Fruit fly (Drosophila melanogaster) whole organism, embryonic: ENCODE results near the gene Pi3K68D.

Source experiments
- Bteb2 ChIP-seq: fragments of 200-800 bp; sonication (Bioruptor generic); optimal IDR thresholded peaks from 2 replicates; lab custom pipeline; 2016; ENCODE audit warnings: missing biosample characterization, missing genetic modification characterization
- CG10565 ChIP-seq: fragments of 200-800 bp; sonication (Bioruptor generic); optimal IDR thresholded peaks from 3 replicates; lab custom pipeline; 2016; ENCODE audit warnings: missing biosample characterization, mild to moderate bottlenecking, missing genetic modification characterization
- CG10959 ChIP-seq: fragments of 200-800 bp; sonication (Bioruptor generic); IDR thresholded peaks from 2 replicates; pipeline ENCODE4 v1.3.6; 2022; ENCODE audit warnings: missing biosample characterization, missing genetic modification characterization
- CG11247 ChIP-seq: fragments of 200-800 bp; sonication (Bioruptor generic); IDR thresholded peaks from 2 replicates; pipeline ENCODE4 v1.3.6; 2022; ENCODE audit warnings: missing biosample characterization, missing genetic modification characterization
- CG11695 ChIP-seq: fragments of 200-800 bp; sonication (Bioruptor generic); IDR thresholded peaks from 3 replicates; pipeline ENCODE4 v1.3.6; 2022; ENCODE audit warnings: missing biosample characterization, missing genetic modification characterization
- CG12236 ChIP-seq: fragments of 200-800 bp; sonication (Bioruptor generic); optimal IDR thresholded peaks from 2 replicates; lab custom pipeline; 2016; ENCODE audit warnings: missing biosample characterization, missing genetic modification characterization
- CG13894 ChIP-seq: fragments of 200-800 bp; sonication (Bioruptor generic); optimal IDR thresholded peaks from 3 replicates; lab custom pipeline; 2018; ENCODE audit warnings: missing biosample characterization, mild to moderate bottlenecking, missing genetic modification characterization, moderate library complexity
- CG14014 ChIP-seq: fragments of 200-800 bp; sonication (Bioruptor generic); IDR thresholded peaks from 2 replicates; pipeline ENCODE4 v1.3.6; 2022; ENCODE audit warnings: missing biosample characterization, missing genetic modification characterization
- CG15514 ChIP-seq: fragments of 200-800 bp; sonication (Bioruptor generic); optimal IDR thresholded peaks from 3 replicates; lab custom pipeline; 2017; ENCODE audit warnings: missing biosample characterization, missing genetic modification characterization, mild to moderate bottlenecking, moderate library complexity, missing genetic modification reagents
- CG1603 ChIP-seq: fragments of 200-800 bp; sonication (Bioruptor generic); optimal IDR thresholded peaks from 2 replicates; lab custom pipeline; 2019; ENCODE audit warnings: missing biosample characterization, mild to moderate bottlenecking, missing genetic modification characterization, moderate library complexity
- CG16863 ChIP-seq: fragments of 200-800 bp; sonication (Bioruptor generic); optimal IDR thresholded peaks from 3 replicates; lab custom pipeline; 2016; ENCODE audit warnings: missing biosample characterization, missing genetic modification characterization
- CG2120 ChIP-seq: fragments of 200-800 bp; sonication (Bioruptor generic); optimal IDR thresholded peaks from 3 replicates; lab custom pipeline; 2016; ENCODE audit warnings: missing biosample characterization, missing genetic modification characterization
- CG3163 ChIP-seq: fragments of 200-800 bp; sonication (Bioruptor generic); optimal IDR thresholded peaks from 3 replicates; lab custom pipeline; 2016; ENCODE audit warnings: missing biosample characterization, missing genetic modification characterization
- CG32532 ChIP-seq: fragments of 200-800 bp; sonication (Bioruptor generic); IDR thresholded peaks from 2 replicates; pipeline ENCODE4 v1.3.6; 2022; ENCODE audit warnings: missing biosample characterization, missing genetic modification characterization
- CG4617 ChIP-seq: fragments of 200-800 bp; sonication (Bioruptor generic); optimal IDR thresholded peaks from 3 replicates; lab custom pipeline; 2016; ENCODE audit warnings: missing biosample characterization, missing genetic modification characterization, borderline replicate concordance
- CG7372 ChIP-seq: fragments of 200-800 bp; sonication (Bioruptor generic); IDR thresholded peaks from 2 replicates; pipeline ENCODE4 v1.3.6; 2022; ENCODE audit warnings: missing biosample characterization, missing genetic modification characterization
- CG7963 ChIP-seq: fragments of 200-800 bp; sonication (Bioruptor generic); IDR thresholded peaks from 3 replicates; pipeline ENCODE4 v1.3.6; 2022; ENCODE audit warnings: missing biosample characterization, missing genetic modification characterization; ENCODE audit not compliant: partially characterized antibody
- CG8388 ChIP-seq: fragments of 200-800 bp; sonication (Bioruptor generic); optimal IDR thresholded peaks from 2 replicates; lab custom pipeline; 2019; ENCODE audit warnings: missing biosample characterization, mild to moderate bottlenecking, missing genetic modification characterization, moderate library complexity
- CG9215 ChIP-seq: fragments of 200-800 bp; sonication (Bioruptor generic); IDR thresholded peaks from 2 replicates; pipeline ENCODE4 v1.3.6; 2022; ENCODE audit warnings: missing biosample characterization, missing genetic modification characterization
- Eip74EF ChIP-seq, 2 experiments: fragments of 200-800 bp in 1 of 2; fragments of >200 bp in 1 of 2; sonication (Bioruptor generic) in 1 of 2; optimal IDR thresholded peaks; 2 replicates each; lab custom pipeline; 2017 to 2019; ENCODE audit warnings: missing biosample characterization in 2 of 2, missing genetic modification characterization in 2 of 2, mild to moderate bottlenecking in 1 of 2, moderate library complexity in 1 of 2
- Fer2 ChIP-seq: fragments of 200-800 bp; sonication (Bioruptor generic); optimal IDR thresholded peaks from 2 replicates; lab custom pipeline; 2018; ENCODE audit warnings: missing biosample characterization, mild to moderate bottlenecking, missing genetic modification characterization, moderate library complexity
- GATAe ChIP-seq: fragments of 200-800 bp; sonication (Bioruptor generic); conservative IDR thresholded peaks from 2 replicates; pipeline ENCODE4 v1.3.6; 2022; ENCODE audit warnings: missing biosample characterization, missing genetic modification characterization
- HHEX ChIP-seq: fragments of 200-800 bp; sonication (Bioruptor generic); optimal IDR thresholded peaks from 3 replicates; lab custom pipeline; 2017; ENCODE audit warnings: missing biosample characterization, mild to moderate bottlenecking, missing genetic modification characterization, missing genetic modification reagents
- Jarid2 ChIP-seq: fragments of 200-800 bp; sonication (Bioruptor generic); optimal IDR thresholded peaks from 3 replicates; lab custom pipeline; 2017; ENCODE audit warnings: mild to moderate bottlenecking, missing biosample characterization, missing genetic modification reagents, missing genetic modification characterization
- Lhr ChIP-seq: fragments of 200-800 bp; sonication (Bioruptor generic); optimal IDR thresholded peaks from 3 replicates; lab custom pipeline; 2017; ENCODE audit warnings: mild to moderate bottlenecking, missing biosample characterization, missing genetic modification reagents, missing genetic modification characterization
- MESR4 ChIP-seq: fragments of 200-800 bp; sonication (Bioruptor generic); optimal IDR thresholded peaks from 2 replicates; lab custom pipeline; 2018; ENCODE audit warnings: missing biosample characterization, mild to moderate bottlenecking, missing genetic modification characterization, moderate library complexity
- Max ChIP-seq: fragments of 200-800 bp; sonication (Bioruptor generic); optimal IDR thresholded peaks from 2 replicates; lab custom pipeline; 2016; ENCODE audit warnings: missing biosample characterization, mild to moderate bottlenecking, missing genetic modification characterization
- Meics ChIP-seq: fragments of 200-800 bp; sonication (Bioruptor generic); optimal IDR thresholded peaks from 2 replicates; lab custom pipeline; 2017; ENCODE audit warnings: missing biosample characterization, mild to moderate bottlenecking, missing genetic modification characterization
- PHDP ChIP-seq: fragments of 200-800 bp; sonication (Bioruptor generic); optimal IDR thresholded peaks from 3 replicates; lab custom pipeline; 2018; ENCODE audit warnings: missing biosample characterization, mild to moderate bottlenecking, missing genetic modification characterization, moderate library complexity
- Side ChIP-seq: fragments of 200-800 bp; sonication (Bioruptor generic); optimal IDR thresholded peaks from 2 replicates; lab custom pipeline; 2016; ENCODE audit warnings: missing biosample characterization, missing genetic modification characterization
- Ssrp ChIP-seq: fragments of 200-800 bp; sonication (Bioruptor generic); optimal IDR thresholded peaks from 2 replicates; lab custom pipeline; 2018; ENCODE audit warnings: missing biosample characterization, mild to moderate bottlenecking, missing genetic modification characterization, moderate library complexity
- Usf ChIP-seq: fragments of 200-800 bp; sonication (Bioruptor generic); optimal IDR thresholded peaks from 2 replicates; lab custom pipeline; 2017; ENCODE audit warnings: missing genotype, missing biosample characterization, missing genetic modification characterization
- dmrt11E ChIP-seq: fragments of 200-800 bp; sonication (Bioruptor generic); optimal IDR thresholded peaks from 3 replicates; lab custom pipeline; 2018; ENCODE audit warnings: missing biosample characterization, mild to moderate bottlenecking, missing genetic modification characterization, moderate library complexity
- en ChIP-seq: fragments of 200-800 bp; sonication (Bioruptor generic); optimal IDR thresholded peaks from 2 replicates; lab custom pipeline; 2016; ENCODE audit warnings: missing biosample characterization, missing genetic modification characterization
- exex ChIP-seq: fragments of 200-800 bp; sonication (Bioruptor generic); optimal IDR thresholded peaks from 4 replicates; lab custom pipeline; 2018; ENCODE audit warnings: missing biosample characterization, mild to moderate bottlenecking, missing genetic modification characterization, moderate library complexity
- fd102C ChIP-seq: fragments of 200-800 bp; sonication (Bioruptor generic); optimal IDR thresholded peaks from 2 replicates; lab custom pipeline; 2018; ENCODE audit warnings: missing biosample characterization, mild to moderate bottlenecking, missing genetic modification characterization, moderate library complexity
- fd96Cb ChIP-seq: fragments of 200-800 bp; sonication (Bioruptor generic); optimal IDR thresholded peaks from 2 replicates; lab custom pipeline; 2018; ENCODE audit warnings: missing biosample characterization, mild to moderate bottlenecking, missing genetic modification characterization, moderate library complexity
- gfzf ChIP-seq: fragments of 200-800 bp; sonication (Bioruptor generic); optimal IDR thresholded peaks from 2 replicates; lab custom pipeline; 2016; ENCODE audit warnings: missing biosample characterization, mild to moderate bottlenecking, missing genetic modification characterization, moderate library complexity
- grau ChIP-seq: fragments of 200-800 bp; optimal IDR thresholded peaks from 3 replicates; lab custom pipeline; 2019; ENCODE audit warnings: missing biosample characterization, mild to moderate bottlenecking, missing genetic modification characterization, moderate library complexity
- ind ChIP-seq: fragments of 200-800 bp; sonication (Bioruptor generic); optimal IDR thresholded peaks from 3 replicates; lab custom pipeline; 2016; ENCODE audit warnings: missing biosample characterization, missing genetic modification characterization
- onecut ChIP-seq: fragments of 200-800 bp; sonication (Bioruptor generic); IDR thresholded peaks from 2 replicates; pipeline ENCODE4 v1.3.6; 2022; ENCODE audit warnings: missing biosample characterization, missing genetic modification characterization
- pnt ChIP-seq: fragments of 200-800 bp; sonication (Bioruptor generic); optimal IDR thresholded peaks from 3 replicates; lab custom pipeline; 2016; ENCODE audit warnings: missing biosample characterization, missing genetic modification characterization
- salm ChIP-seq: fragments of 200-800 bp; sonication (Bioruptor generic); optimal IDR thresholded peaks from 2 replicates; lab custom pipeline; 2018; ENCODE audit warnings: missing biosample characterization, mild to moderate bottlenecking, missing genetic modification characterization
- shn ChIP-seq: fragments of 200-800 bp; sonication (Bioruptor generic); optimal IDR thresholded peaks from 3 replicates; lab custom pipeline; 2016; ENCODE audit warnings: missing biosample characterization, missing genetic modification characterization
- sqz ChIP-seq: fragments of 200-800 bp; sonication (Bioruptor generic); optimal IDR thresholded peaks from 3 replicates; lab custom pipeline; 2018; ENCODE audit warnings: missing biosample characterization, mild to moderate bottlenecking, missing genetic modification characterization
- vnd ChIP-seq: fragments of 200-800 bp; sonication (Bioruptor generic); IDR thresholded peaks from 3 replicates; pipeline ENCODE4 v1.3.6; 2022; ENCODE audit warnings: missing biosample characterization, missing genetic modification characterization; ENCODE audit not compliant: partially characterized antibody
- wek ChIP-seq: fragments of 200-800 bp; sonication (Bioruptor generic); optimal IDR thresholded peaks from 3 replicates; lab custom pipeline; 2018; ENCODE audit warnings: missing biosample characterization, mild to moderate bottlenecking, missing genetic modification characterization, moderate library complexity

The Pi3K68D gene

dm6 chr3L:11822446-11823334 is 32.9 kb upstream of the Pi3K68D start, which contains the start of gene RpL10Ab (continued):
- peak; percentile 2 for TF ChIP-seq CG3163 (GFP tag; lab: Kevin White, UChicago)
- peak; percentile 27 for TF ChIP-seq CG16863 (GFP tag; lab: Kevin White, UChicago)
- TF ChIP-seq CG1603 (tag; lab: Kevin White, UChicago), result peak; percentile 69
- TF ChIP-seq CG13894 (tag; lab: Kevin White, UChicago), result peak; percentile 75
- TF ChIP-seq CG9215 (GFP tag; lab: Robert Waterston, UW), result peak; percentile 67; the same call in 1 of the 2 replicates
- TF ChIP-seq salm (tag; lab: Kevin White, UChicago), result peak; percentile 17
- TF ChIP-seq PHDP (tag; lab: Kevin White, UChicago), result peak; percentile 46
- peak; percentile 57 for TF ChIP-seq CG15514 (GFP tag; lab: Kevin White, UChicago)
- peak; percentile 99 for TF ChIP-seq MESR4 (GFP tag; lab: Kevin White, UChicago)
- peak; percentile 93 for TF ChIP-seq wek (GFP tag; lab: Kevin White, UChicago)
- TF ChIP-seq Bteb2, result peak; percentile 47
- peak; percentile 88 for TF ChIP-seq CG7963 (GFP tag; lab: Robert Waterston, UW)
- TF ChIP-seq en (GFP tag; lab: Kevin White, UChicago), result peak; percentile 1
- TF ChIP-seq Usf (GFP tag; lab: Kevin White, UChicago), result peak; percentile 48
- no peak for TF ChIP-seq pnt (GFP tag; lab: Kevin White, UChicago)
- no peak for TF ChIP-seq shn (GFP tag; lab: Kevin White, UChicago)
- peak; percentile 35 for TF ChIP-seq Ssrp (tag; lab: Kevin White, UChicago)
- TF ChIP-seq fd102C (GFP tag; lab: Kevin White, UChicago), result no peak
- TF ChIP-seq GATAe (GFP tag; lab: Robert Waterston, UW), result no peak
- TF ChIP-seq grau, result peak; percentile 48
- peak; percentile 45 for TF ChIP-seq Jarid2 (GFP tag; lab: Kevin White, UChicago)
- TF ChIP-seq exex, result peak; percentile 19
- peak; percentile 28 for TF ChIP-seq sqz (GFP tag; lab: Kevin White, UChicago)
- TF ChIP-seq Meics, result peak; percentile 67
- TF ChIP-seq dmrt11E, result peak; percentile 25
- TF ChIP-seq Lhr (GFP tag; lab: Kevin White, UChicago), result no peak
- TF ChIP-seq CG7372, result peak; percentile 66; the same call in 1 of the 2 replicates
- TF ChIP-seq gfzf (GFP tag; lab: Kevin White, UChicago), result no peak
- TF ChIP-seq Eip74EF (GFP tag; optimal IDR thresholded peaks at IDR 0.05; lab: Kevin White, UChicago), result no peak
- peak; percentile 78 for TF ChIP-seq CG32532 (GFP tag; lab: Robert Waterston, UW)
- TF ChIP-seq CG11247 (GFP tag; lab: Robert Waterston, UW), result peak; percentile 64
- no peak for TF ChIP-seq CG12236 (GFP tag; lab: Kevin White, UChicago)
- peak; percentile 29 for TF ChIP-seq Max (GFP tag; lab: Kevin White, UChicago)
- no peak; the same call in none of the 2 replicates for TF ChIP-seq CG14014 (GFP tag; lab: Robert Waterston, UW)
- peak; percentile 71 for TF ChIP-seq ind (GFP tag; lab: Kevin White, UChicago)
- TF ChIP-seq CG10959 (GFP tag; lab: Robert Waterston, UW), result no peak; the same call in none of the 2 replicates
- peak; percentile 26 for TF ChIP-seq fd96Cb (tag; lab: Kevin White, UChicago)
- TF ChIP-seq onecut (GFP tag; lab: Robert Waterston, UW), result peak; percentile 77
- TF ChIP-seq CG4617 (GFP tag; lab: Kevin White, UChicago), result no peak
- TF ChIP-seq Fer2, result peak; percentile 7
- peak; percentile 74 for TF ChIP-seq vnd (GFP tag; lab: Robert Waterston, UW)
- peak; percentile 20 for TF ChIP-seq CG2120 (GFP tag; lab: Kevin White, UChicago)
- TF ChIP-seq CG10565, result no peak
- peak; percentile 51 for TF ChIP-seq HHEX (GFP tag; lab: Kevin White, UChicago)
- no peak; the same call in 2 of the 3 replicates for TF ChIP-seq CG11695
- peak; percentile 50 for TF ChIP-seq CG8388 (GFP tag; lab: Kevin White, UChicago)
- peak; percentile 23 for TF ChIP-seq Side (GFP tag; lab: Kevin White, UChicago)
